Fruit fly (Drosophila melanogaster): Measurements from ENCODE around the gene Cpr35B.

Cpr35B gene

dm6 chr2L:14464974-14465373 is 40.0 kb upstream of the Cpr35B start:
- TF ChIP-seq CG4707 (GFP tag; optimal IDR thresholded peaks at IDR 0.05) (peak; percentile 51), gem (tag; optimal IDR thresholded peaks at IDR 0.05) (peak; percentile 1), tio (GFP tag; optimal IDR thresholded peaks at IDR 0.05) (peak; percentile 10), pan (optimal IDR thresholded peaks at IDR 0.05) (no peak), pan (GFP tag; optimal IDR thresholded peaks at IDR 0.05 in 1 of 2, IDR thresholded peaks at IDR 0.05 in 1 of 2) (peak in 1 of 2 experiments; percentile 16), Camta (GFP tag; optimal IDR thresholded peaks at IDR 0.05) (no peak), Mrtf (GFP tag; IDR thresholded peaks at IDR 0.05) (no peak), eve (GFP tag; optimal IDR thresholded peaks at IDR 0.05) (peak in 1 of 2 experiments; percentile 46), CG15696 (tag; optimal IDR thresholded peaks at IDR 0.05) (peak; percentile 4), vvl (GFP tag; IDR thresholded peaks at IDR 0.05) (0 out of 2 replicates have a peak, but pooled peaks have one; percentile 21), Stat92E (GFP tag; optimal IDR thresholded peaks at IDR 0.05) (peak in 1 of 3 experiments; percentile 53), Sox102F (GFP tag; optimal IDR thresholded peaks at IDR 0.05) (peak; percentile 6), CG12219 (GFP tag; optimal IDR thresholded peaks at IDR 0.05) (no peak), tgo (GFP tag; IDR thresholded peaks at IDR 0.05) (0 out of 3 replicates have a peak, but pooled peaks have one; percentile 15)

- TF ChIP-seq oc (tag; optimal IDR thresholded peaks at IDR 0.05): peak; percentile 80
- peak; percentile 40 for TF ChIP-seq Ets65A (GFP tag)
- TF ChIP-seq CG2129 (GFP tag; IDR thresholded peaks at IDR 0.05; ENCODE audit: partially characterized antibody): no peak
- TF ChIP-seq zen (tag; optimal IDR thresholded peaks at IDR 0.05): peak; percentile 52
- TF ChIP-seq kni (GFP tag; optimal IDR thresholded peaks at IDR 0.05): peak; percentile 6
- TF ChIP-seq pros (GFP tag; optimal IDR thresholded peaks at IDR 0.05): peak; percentile 61
Observed at dm6 chr2L:14464328-14464727, 39.3 kb upstream of the Cpr35B start.

- TF ChIP-seq Hr78 (GFP tag; optimal IDR thresholded peaks at IDR 0.05) (peak in 1 of 2 experiments; percentile 58), CG16813 (GFP tag; IDR thresholded peaks at IDR 0.05; ENCODE audit: partially characterized antibody) (no peak), Oaz (GFP tag; IDR thresholded peaks at IDR 0.05) (0 out of 2 replicates have a peak, but pooled peaks have one; percentile 20), Nf-YB (GFP tag; optimal IDR thresholded peaks at IDR 0.05) (peak; percentile 53), chm (GFP tag; IDR thresholded peaks at IDR 0.05) (no peak), insv (GFP tag; optimal IDR thresholded peaks at IDR 0.05) (no peak), Max (GFP tag; optimal IDR thresholded peaks at IDR 0.05) (peak; percentile 54), gsb-n (tag; optimal IDR thresholded peaks at IDR 0.05) (peak; percentile 73), CG12219 (GFP tag; optimal IDR thresholded peaks at IDR 0.05) (peak; percentile 59), CG4282 (GFP tag; optimal IDR thresholded peaks at IDR 0.05) (no peak), esg (GFP tag; conservative IDR thresholded peaks at IDR 0.05) (peak; percentile 51), CoRest (tag; optimal IDR thresholded peaks at IDR 0.05) (peak; percentile 85), CG14710 (tag; optimal IDR thresholded peaks at IDR 0.05) (peak; percentile 92), CG15011 (GFP tag; optimal IDR thresholded peaks at IDR 0.05) (peak; percentile 54), sqz (GFP tag; optimal IDR thresholded peaks at IDR 0.05) (peak; percentile 73), z (GFP tag; IDR thresholded peaks at IDR 0.05) (no peak), Fer3 (tag; optimal IDR thresholded peaks at IDR 0.05) (peak; percentile 63), H2.0 (GFP tag; IDR thresholded peaks at IDR 0.05) (peak; percentile 19; the same call in 1 of the 2 replicates), fd3F (GFP tag; optimal IDR thresholded peaks at IDR 0.05) (no peak), crc (GFP tag; optimal IDR thresholded peaks at IDR 0.05) (no peak), da (GFP tag; optimal IDR thresholded peaks at IDR 0.05) (no peak), CG2199 (GFP tag; IDR thresholded peaks at IDR 0.05) (0 out of 3 replicates have a peak, but pooled peaks have one; percentile 71), E2f2 (GFP tag; IDR thresholded peaks at IDR 0.05) (peak; percentile 40; the same call in 1 of the 2 replicates), gce (GFP tag; IDR thresholded peaks at IDR 0.05) (peak; percentile 67; the same call in 1 of the 3 replicates), CG9727 (GFP tag; optimal IDR thresholded peaks at IDR 0.05) (peak; percentile 72), BEAF-32 (GFP tag; optimal IDR thresholded peaks at IDR 0.05) (no peak), CG1832 (GFP tag; optimal IDR thresholded peaks at IDR 0.05) (no peak)
Observed at dm6 chr2L:14462644-14463394, 37.8 kb upstream of the Cpr35B start.

Data from whole organism, embryonic.